Worm (Caenorhabditis elegans) whole organism, early embryonic: Measurements from ENCODE around the gene stc-1.

Source experiments
- B0310.2 ChIP-seq: sonication (generic microtip); optimal IDR thresholded peaks from 2 replicates; lab custom pipeline; 2016; ENCODE audit warnings: mild to moderate bottlenecking, missing genetic modification characterization, missing compliant biosample characterization
- ama-1 ChIP-seq: fragments of 150-350 bp; optimal IDR thresholded peaks from 2 replicates; lab custom pipeline; 2014
- ceh-36 ChIP-seq: sonication (generic microtip); optimal IDR thresholded peaks from 2 replicates; lab custom pipeline; 2016; ENCODE audit warnings: missing genetic modification characterization, inconsistent platforms, missing compliant biosample characterization
- ets-7 ChIP-seq: sonication (generic microtip); optimal IDR thresholded peaks from 2 replicates; lab custom pipeline; 2016; ENCODE audit warnings: missing genotype, missing genetic modification characterization, missing compliant biosample characterization
- flt-1 ChIP-seq: fragments of 200-800 bp; sonication (Bioruptor generic); IDR thresholded peaks from 2 replicates; pipeline ENCODE4 v1.3.6; 2022; ENCODE audit warnings: missing genetic modification characterization, missing compliant biosample characterization
- hmg-4 ChIP-seq: fragments of 200-800 bp; sonication (Bioruptor generic); optimal IDR thresholded peaks from 2 replicates; lab custom pipeline; 2018; ENCODE audit warnings: mild to moderate bottlenecking, missing genetic modification characterization, missing compliant biosample characterization
- hnd-1 ChIP-seq: sonication (generic microtip); optimal IDR thresholded peaks from 2 replicates; lab custom pipeline; 2016; ENCODE audit warnings: missing genetic modification characterization, missing compliant biosample characterization
- scrt-1 ChIP-seq: fragments of 200-800 bp; sonication (Bioruptor generic); IDR thresholded peaks from 2 replicates; pipeline ENCODE4 v1.3.6; 2022; ENCODE audit warnings: missing genetic modification characterization, missing compliant biosample characterization
- tbx-11 ChIP-seq: fragments of 200-800 bp; sonication (Bioruptor generic); IDR thresholded peaks from 2 replicates; pipeline ENCODE4 v1.3.6; 2022; ENCODE audit warnings: missing genetic modification characterization, missing compliant biosample characterization
- tra-4 ChIP-seq: sonication (generic microtip); optimal IDR thresholded peaks from 2 replicates; lab custom pipeline; 2017; ENCODE audit warnings: missing genetic modification characterization, missing compliant biosample characterization

DNA sequence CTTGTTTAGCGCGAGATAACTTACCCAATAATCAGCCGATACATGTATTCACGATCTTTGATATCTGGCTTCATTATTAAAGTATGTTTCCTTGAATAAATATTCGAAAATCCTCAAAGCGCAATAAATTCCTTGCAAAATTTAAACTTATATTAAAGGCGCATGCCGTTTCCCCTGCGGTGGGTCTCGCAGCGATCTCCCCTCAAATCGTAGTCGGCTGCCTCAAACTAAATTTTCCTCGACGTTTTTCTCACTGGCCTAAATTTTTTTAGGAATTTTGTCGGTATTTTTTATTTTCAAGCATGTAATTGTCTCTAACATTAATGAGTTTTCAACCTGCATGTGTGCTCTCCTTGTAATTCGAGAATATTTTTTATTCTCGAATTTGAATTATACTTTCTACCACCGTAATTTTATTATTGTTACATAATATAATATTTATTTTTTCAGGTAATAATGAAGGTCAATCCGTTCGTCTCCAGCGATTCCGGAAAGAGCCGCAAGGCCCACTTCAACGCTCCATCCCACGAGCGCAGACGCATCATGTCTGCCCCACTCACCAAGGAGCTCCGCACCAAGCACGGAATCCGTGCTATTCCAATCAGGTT is 36.5 kb upstream of the stc-1 start, which contains the start of the genes cpf-1 and rpl-26:
- no peak for TF ChIP-seq flt-1 (GFP tag; lab: Robert Waterston, UW)
- TF ChIP-seq tbx-11 (GFP tag; lab: Robert Waterston, UW) = no peak
- no peak for TF ChIP-seq ama-1 (lab: Kevin White, UChicago)
- TF ChIP-seq tra-4 (tag; lab: Kevin White, UChicago) = no peak
- no peak for TF ChIP-seq B0310.2
- TF ChIP-seq scrt-1 (GFP tag; lab: Robert Waterston, UW) = no peak
- TF ChIP-seq ets-7 (tag; lab: Kevin White, UChicago) = no peak
- no peak for TF ChIP-seq hnd-1 (tag; lab: Kevin White, UChicago)
- TF ChIP-seq hmg-4 (GFP tag; lab: Kevin White, UChicago) = no peak
- TF ChIP-seq ceh-36 (tag; lab: Kevin White, UChicago) = no peak
